Worm (Caenorhabditis elegans) whole organism, L1 larva: ENCODE data around the gene sphk-1.

Experiments
- C34B4.2 ChIP-seq: sonication (generic microtip); optimal IDR thresholded peaks from 2 replicates; lab custom pipeline; 2017; ENCODE audit warnings: mild to moderate bottlenecking, missing genetic modification characterization, missing compliant biosample characterization
- aha-1 ChIP-seq: fragments of 150-350 bp; optimal IDR thresholded peaks from 2 replicates; lab custom pipeline; 2014; ENCODE audit warnings: missing biosample characterization, missing genetic modification characterization
- aly-2 ChIP-seq: fragments of 150-350 bp; optimal IDR thresholded peaks from 2 replicates; lab custom pipeline; 2014; ENCODE audit warnings: missing biosample characterization, missing genetic modification characterization
- blmp-1 ChIP-seq: fragments of 150-350 bp; optimal IDR thresholded peaks from 2 replicates; lab custom pipeline; 2014; ENCODE audit warnings: missing biosample characterization, missing genetic modification characterization
- ceh-8 ChIP-seq: fragments of 200-800 bp; sonication (Bioruptor generic); optimal IDR thresholded peaks from 2 replicates; lab custom pipeline; 2018; ENCODE audit warnings: mild to moderate bottlenecking, missing genetic modification characterization, moderate library complexity, missing compliant biosample characterization
- ceh-88 ChIP-seq: fragments of 200-800 bp; sonication (Bioruptor generic); IDR thresholded peaks from 2 replicates; pipeline ENCODE4 v1.3.6; 2022; ENCODE audit warnings: missing genetic modification characterization, missing compliant biosample characterization
- ceh-90 ChIP-seq: sonication (generic microtip); optimal IDR thresholded peaks from 2 replicates; lab custom pipeline; 2016; ENCODE audit warnings: missing genetic modification characterization, missing compliant biosample characterization
- dpl-1 ChIP-seq, 3 experiments: fragments of 150-350 bp in 2 of 3; sonication (generic microtip) in 1 of 3; optimal IDR thresholded peaks; 2 replicates each; lab custom pipeline; 2014 to 2017; ENCODE audit warnings: missing biosample characterization in 3 of 3, missing genetic modification characterization in 3 of 3, missing genetic modification reagents in 3 of 3
- dsc-1 ChIP-seq: sonication (generic microtip); optimal IDR thresholded peaks from 2 replicates; lab custom pipeline; 2016; ENCODE audit warnings: mild to moderate bottlenecking, missing genetic modification characterization, missing compliant biosample characterization
- egl-27 ChIP-seq, 2 experiments: fragments of 150-350 bp in 1 of 2; sonication (generic microtip); optimal IDR thresholded peaks; 3 replicates each; lab custom pipeline; 2017 to 2018; ENCODE audit warnings: missing biosample characterization in 2 of 2, missing genetic modification characterization in 2 of 2, missing genetic modification reagents in 2 of 2
- ets-5 ChIP-seq: fragments of 200-800 bp; sonication (Bioruptor generic); IDR thresholded peaks from 2 replicates; pipeline ENCODE4 v1.3.6; 2022; ENCODE audit warnings: missing genetic modification characterization, missing compliant biosample characterization
- fkh-4 ChIP-seq: sonication (generic microtip); optimal IDR thresholded peaks from 2 replicates; lab custom pipeline; 2016; ENCODE audit warnings: missing compliant biosample characterization, missing genetic modification characterization, borderline replicate concordance
- fkh-8 ChIP-seq: sonication (generic microtip); optimal IDR thresholded peaks from 2 replicates; lab custom pipeline; 2016; ENCODE audit warnings: mild to moderate bottlenecking, missing genetic modification characterization, missing compliant biosample characterization
- hlh-4 ChIP-seq: sonication (generic microtip); optimal IDR thresholded peaks from 2 replicates; lab custom pipeline; 2016; ENCODE audit warnings: mild to moderate bottlenecking, missing genetic modification characterization, missing compliant biosample characterization
- irx-1 ChIP-seq: sonication (generic microtip); optimal IDR thresholded peaks from 2 replicates; lab custom pipeline; 2016; ENCODE audit warnings: missing genetic modification characterization, missing compliant biosample characterization
- lin-13 ChIP-seq: fragments of 150-350 bp; optimal IDR thresholded peaks from 2 replicates; lab custom pipeline; 2014; ENCODE audit warnings: missing biosample characterization, missing genetic modification reagents, missing genetic modification characterization
- lin-14 ChIP-seq: fragments of 200-800 bp; sonication (Bioruptor generic); optimal IDR thresholded peaks from 2 replicates; lab custom pipeline; 2018; ENCODE audit warnings: mild to moderate bottlenecking, missing genetic modification characterization, moderate library complexity, missing compliant biosample characterization
- lin-35 ChIP-seq, 2 experiments: fragments of 150-350 bp; optimal IDR thresholded peaks; 2 replicates each; lab custom pipeline; 2014; ENCODE audit warnings: missing biosample characterization in 2 of 2, missing genetic modification characterization in 2 of 2, missing genetic modification reagents in 2 of 2
- lsy-2 ChIP-seq, 2 experiments: fragments of 150-350 bp; optimal IDR thresholded peaks; 2 replicates each; lab custom pipeline; 2014; ENCODE audit warnings: missing biosample characterization in 2 of 2, missing genetic modification characterization in 2 of 2
- mdl-1 ChIP-seq, 2 experiments: fragments of 150-350 bp; optimal IDR thresholded peaks; 2 replicates each; lab custom pipeline; 2014 to 2017; ENCODE audit warnings: missing biosample characterization in 2 of 2, missing genetic modification characterization in 2 of 2, inconsistent platforms in 1 of 2
- nhr-11 ChIP-seq: fragments of 150-350 bp; optimal IDR thresholded peaks from 2 replicates; lab custom pipeline; 2014; ENCODE audit warnings: missing biosample characterization, missing genetic modification characterization
- nhr-19 ChIP-seq: fragments of 200-800 bp; sonication (Bioruptor generic); conservative IDR thresholded peaks from 2 replicates; pipeline ENCODE4 v1.3.6; 2022; ENCODE audit warnings: missing genetic modification characterization, missing compliant biosample characterization
- nhr-20 ChIP-seq: sonication (generic microtip); optimal IDR thresholded peaks from 2 replicates; lab custom pipeline; 2016; ENCODE audit warnings: mild to moderate bottlenecking, missing genetic modification characterization, missing compliant biosample characterization
- nhr-76 ChIP-seq: sonication (generic microtip); optimal IDR thresholded peaks from 2 replicates; lab custom pipeline; 2017; ENCODE audit warnings: missing biosample characterization, missing genetic modification characterization
- nhr-85 ChIP-seq: sonication (generic microtip); peaks from one replicate; lab custom pipeline; 2016; ENCODE audit warnings: missing genetic modification characterization, inconsistent platforms, missing compliant biosample characterization
- nhr-90 ChIP-seq: sonication (generic microtip); optimal IDR thresholded peaks from 2 replicates; lab custom pipeline; 2016; ENCODE audit warnings: mild to moderate bottlenecking, missing genetic modification characterization, missing compliant biosample characterization; ENCODE audit not compliant: poor library complexity
- pax-3 ChIP-seq: fragments of 200-800 bp; sonication (Bioruptor generic); optimal IDR thresholded peaks from 2 replicates; lab custom pipeline; 2018; ENCODE audit warnings: mild to moderate bottlenecking, missing genetic modification characterization, moderate library complexity, missing compliant biosample characterization
- pqm-1 ChIP-seq: sonication (generic microtip); optimal IDR thresholded peaks from 3 replicates; lab custom pipeline; 2017; ENCODE audit warnings: missing biosample characterization, missing genetic modification characterization
- snu-23 ChIP-seq: sonication (generic microtip); optimal IDR thresholded peaks from 2 replicates; lab custom pipeline; 2016; ENCODE audit warnings: missing genetic modification characterization, missing compliant biosample characterization
- sptf-1 ChIP-seq: fragments of 150-350 bp; optimal IDR thresholded peaks from 2 replicates; lab custom pipeline; 2014; ENCODE audit warnings: missing biosample characterization, missing genetic modification characterization
- tlp-1 ChIP-seq: fragments of 150-350 bp; optimal IDR thresholded peaks from 2 replicates; lab custom pipeline; 2014; ENCODE audit warnings: missing biosample characterization, missing genetic modification characterization
- unc-130 ChIP-seq: fragments of 150-350 bp; optimal IDR thresholded peaks from 2 replicates; lab custom pipeline; 2017; ENCODE audit warnings: missing biosample characterization, missing genetic modification characterization, inconsistent platforms
- unc-86 ChIP-seq: sonication (generic microtip); optimal IDR thresholded peaks from 2 replicates; lab custom pipeline; 2016; ENCODE audit warnings: missing genetic modification characterization, missing compliant biosample characterization
- zag-1 ChIP-seq: fragments of 150-350 bp; optimal IDR thresholded peaks from 2 replicates; lab custom pipeline; 2014; ENCODE audit warnings: missing biosample characterization, missing genetic modification characterization
- ztf-11 ChIP-seq, 2 experiments: sonication (generic microtip); optimal IDR thresholded peaks; 2 replicates each; lab custom pipeline; 2016 to 2017; ENCODE audit warnings: missing genetic modification characterization in 2 of 2, missing biosample characterization in 1 of 2, missing compliant biosample characterization in 1 of 2
- ztf-4 ChIP-seq: fragments of 150-350 bp; optimal IDR thresholded peaks from 2 replicates; lab custom pipeline; 2014; ENCODE audit warnings: missing biosample characterization, missing genetic modification characterization

sphk-1 gene

ce11 chrII:8698828-8699227, 2.6 kb downstream of the sphk-1 start, which contains the start of gene chdh-1:
TSS of gene chdh-1 (minus strand) at chrII:8698928.
- TF ChIP-seq egl-27 (tag; optimal IDR thresholded peaks at IDR 0.05; lab: Kevin White, UChicago) (no peak), pax-3 (no peak), ztf-11 (tag; optimal IDR thresholded peaks at IDR 0.05; lab: Kevin White, UChicago) (no peak), pqm-1 (tag; lab: Kevin White, UChicago) (no peak), snu-23 (GFP tag; lab: Kevin White, UChicago) (no peak), lin-14 (GFP tag; lab: Kevin White, UChicago) (no peak), mdl-1 (tag; optimal IDR thresholded peaks at IDR 0.05; lab: Kevin White, UChicago) (no peak), C34B4.2 (tag; lab: Kevin White, UChicago) (no peak), lsy-2 (tag; optimal IDR thresholded peaks at IDR 0.05; lab: Kevin White, UChicago) (no peak), ets-5 (no peak), unc-86 (no peak)

DNA sequence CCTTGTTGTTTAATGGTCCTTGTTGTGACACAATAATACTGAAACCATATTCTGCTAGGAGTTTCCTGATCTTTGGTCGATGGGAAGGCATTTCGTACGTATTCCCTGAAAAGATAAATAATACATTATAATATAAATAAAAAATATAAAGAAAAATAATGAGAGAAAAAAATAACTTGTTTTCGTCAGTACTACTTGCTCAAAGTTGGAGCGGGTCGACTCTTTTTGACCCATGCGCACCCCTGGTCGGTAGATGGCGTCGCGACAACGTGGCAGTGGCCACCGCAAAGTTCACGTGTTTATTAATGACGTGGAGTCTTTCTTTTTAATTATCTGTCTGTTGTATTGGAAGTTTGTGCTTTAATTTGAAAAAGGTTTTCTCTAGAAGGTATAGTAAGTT, 5.7 kb downstream of the sphk-1 start, which contains the start of gene C34C6.10:
TSS of gene C34C6.10 (minus strand) at position 101 of the 400 bp plus-strand sequence.
- TF ChIP-seq nhr-19 (GFP tag; lab: Robert Waterston, UW) (no peak), nhr-90 (no peak), zag-1 (tag; lab: Kevin White, UChicago) (no peak), nhr-11 (tag; lab: Kevin White, UChicago) (no peak), ceh-88 (GFP tag; lab: Robert Waterston, UW) (no peak), fkh-8 (tag; lab: Kevin White, UChicago) (no peak), irx-1 (tag; lab: Kevin White, UChicago) (no peak)

- no peak for TF ChIP-seq lin-13 (GFP tag; lab: Kevin White, UChicago)
- peak; percentile 90 for TF ChIP-seq blmp-1 (tag; lab: Kevin White, UChicago)
Observed at ce11 chrII:8691344-8691960, 10.0 kb downstream of the sphk-1 start, which contains the start of gene C34C6.3. TSS of gene C34C6.3 (plus strand) at chrII:8691910.

DNA sequence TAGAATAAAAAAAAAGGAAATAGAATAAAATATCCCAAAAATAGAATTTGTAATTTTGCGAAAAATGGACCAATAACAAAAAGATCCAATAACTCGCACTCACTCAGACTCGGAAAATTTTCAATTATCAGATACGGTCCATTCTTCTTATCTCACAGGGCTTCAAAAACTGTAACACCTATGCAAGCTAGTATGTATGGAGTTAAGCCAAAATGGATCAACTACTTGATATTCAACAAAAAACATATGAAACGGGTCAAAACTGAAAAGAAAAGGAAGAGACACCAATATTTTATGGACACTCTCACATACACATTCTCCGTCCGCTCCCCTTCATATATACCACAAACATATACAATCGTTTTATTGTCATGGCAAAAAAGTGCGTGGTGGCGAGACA, 15.8 kb downstream of the sphk-1 start, which contains the start of gene C34C6.9:
TSS of gene C34C6.9 (plus strand) at position 301 of the 400 bp plus-strand sequence.
- TF ChIP-seq egl-27 (tag; optimal IDR thresholded peaks at IDR 0.05; lab: Kevin White, UChicago): no peak
- TF ChIP-seq zag-1 (tag; lab: Kevin White, UChicago): no peak
- TF ChIP-seq ztf-4 (tag; lab: Kevin White, UChicago): no peak
- no peak for TF ChIP-seq ceh-88 (GFP tag; lab: Robert Waterston, UW)
- TF ChIP-seq nhr-76 (tag; lab: Kevin White, UChicago): no peak
- TF ChIP-seq nhr-85 (tag; lab: Kevin White, UChicago): no peak
- no peak for TF ChIP-seq lin-35 (GFP tag; optimal IDR thresholded peaks at IDR 0.05; lab: Kevin White, UChicago)
- no peak for TF ChIP-seq hlh-4 (tag; lab: Kevin White, UChicago)
- no peak for TF ChIP-seq ceh-90 (tag; lab: Kevin White, UChicago)
- TF ChIP-seq ceh-8 (GFP tag; lab: Kevin White, UChicago): no peak
- TF ChIP-seq dsc-1 (tag; lab: Kevin White, UChicago): no peak
- no peak for TF ChIP-seq tlp-1 (tag; lab: Kevin White, UChicago)
- TF ChIP-seq unc-130: no peak
- no peak for TF ChIP-seq sptf-1 (tag; lab: Kevin White, UChicago)

DNA sequence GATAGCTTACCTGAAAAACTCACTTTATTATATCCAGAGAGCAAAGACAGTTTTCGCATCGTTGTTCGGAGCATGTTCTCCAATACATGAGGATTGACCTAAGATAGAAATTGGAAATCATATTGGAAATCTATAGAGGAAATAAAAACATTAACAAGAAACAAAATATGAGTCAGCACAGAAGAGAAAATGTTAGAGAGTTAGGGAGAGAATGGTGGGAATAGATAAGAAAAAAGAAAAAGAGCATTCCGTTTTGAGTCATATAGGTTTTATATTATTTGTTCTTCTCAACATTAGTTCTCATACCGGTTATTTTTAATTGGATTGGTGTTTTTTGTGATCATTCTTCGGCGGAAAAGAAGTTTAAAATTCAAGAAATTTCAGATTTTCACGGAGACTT, 16.6 kb downstream of the sphk-1 start, which contains the start of gene hgap-2:
TSS of gene hgap-2 (minus strand) at position 101 of the 400 bp plus-strand sequence.
- TF ChIP-seq aha-1 (tag; lab: Kevin White, UChicago): no peak
- no peak for TF ChIP-seq dpl-1 (GFP tag; optimal IDR thresholded peaks at IDR 0.05; lab: Kevin White, UChicago)
- TF ChIP-seq dsc-1 (tag; lab: Kevin White, UChicago): no peak
- no peak for TF ChIP-seq nhr-90
- TF ChIP-seq fkh-8 (tag; lab: Kevin White, UChicago): no peak
- no peak for TF ChIP-seq fkh-4 (tag; lab: Kevin White, UChicago)
- no peak for TF ChIP-seq blmp-1 (tag; lab: Kevin White, UChicago)
- no peak for TF ChIP-seq nhr-20 (tag; lab: Kevin White, UChicago)
- TF ChIP-seq aly-2 (tag; lab: Kevin White, UChicago): no peak
- TF ChIP-seq nhr-19 (GFP tag; lab: Robert Waterston, UW): no peak
- TF ChIP-seq sptf-1 (tag; lab: Kevin White, UChicago): no peak
